Worm (Caenorhabditis elegans) whole organism, L1 larva: ENCODE measurements around the gene ZK470.6.
A peak's percentile ranks its signal among the peaks of the same experiment; 100 is the strongest.

Experiments
- C04F5.9 ChIP-seq: sonication (generic microtip); optimal IDR thresholded peaks from 2 replicates; lab custom pipeline; 2016; ENCODE audit warnings: missing genetic modification characterization, missing compliant biosample characterization
- C16A3.4 ChIP-seq: fragments of 150-350 bp; optimal IDR thresholded peaks from 2 replicates; lab custom pipeline; 2014; ENCODE audit warnings: missing biosample characterization, missing genetic modification characterization
- Y116A8C.19 ChIP-seq: sonication (generic microtip); optimal IDR thresholded peaks from 2 replicates; lab custom pipeline; 2016; ENCODE audit warnings: missing compliant biosample characterization, missing genetic modification characterization, borderline replicate concordance
- alr-1 ChIP-seq: fragments of 200-800 bp; sonication (Bioruptor generic); optimal IDR thresholded peaks from 2 replicates; lab custom pipeline; 2018; ENCODE audit warnings: borderline replicate concordance, mild to moderate bottlenecking, missing genetic modification characterization, missing compliant biosample characterization
- aly-2 ChIP-seq: fragments of 150-350 bp; optimal IDR thresholded peaks from 2 replicates; lab custom pipeline; 2014; ENCODE audit warnings: missing biosample characterization, missing genetic modification characterization
- ama-1 ChIP-seq: fragments of 150-350 bp; optimal IDR thresholded peaks from 2 replicates; lab custom pipeline; 2014
- ceh-63 ChIP-seq: fragments of 200-800 bp; sonication (Bioruptor generic); optimal IDR thresholded peaks from 2 replicates; lab custom pipeline; 2018; ENCODE audit warnings: mild to moderate bottlenecking, missing genetic modification characterization, missing compliant biosample characterization
- ceh-82 ChIP-seq, 3 experiments: fragments of 150-350 bp in 1 of 3; sonication (generic microtip) in 2 of 3; optimal IDR thresholded peaks; 2 replicates each; lab custom pipeline; 2014 to 2017; ENCODE audit warnings: missing biosample characterization in 3 of 3, missing genetic modification characterization in 3 of 3
- ceh-90 ChIP-seq: sonication (generic microtip); optimal IDR thresholded peaks from 2 replicates; lab custom pipeline; 2016; ENCODE audit warnings: missing genetic modification characterization, missing compliant biosample characterization
- ces-1 ChIP-seq: fragments of 150-350 bp; optimal IDR thresholded peaks from 2 replicates; lab custom pipeline; 2014; ENCODE audit warnings: missing biosample characterization, missing genetic modification reagents, missing genetic modification characterization
- dsc-1 ChIP-seq: sonication (generic microtip); optimal IDR thresholded peaks from 2 replicates; lab custom pipeline; 2016; ENCODE audit warnings: mild to moderate bottlenecking, missing genetic modification characterization, missing compliant biosample characterization
- efl-1 ChIP-seq, 4 experiments: fragments of 150-350 bp; optimal IDR thresholded peaks in 3 of 4; peaks in 1 of 4; 1 replicate in 1 of 4; 2 replicates in 3 of 4; lab custom pipeline; 2014; ENCODE audit warnings: missing biosample characterization in 2 of 4, missing genetic modification characterization in 2 of 4, missing genetic modification reagents in 2 of 4
- efl-3 ChIP-seq: fragments of 200-800 bp; sonication (Bioruptor generic); optimal IDR thresholded peaks from 2 replicates; lab custom pipeline; 2018; ENCODE audit warnings: mild to moderate bottlenecking, missing genetic modification characterization, missing compliant biosample characterization
- egl-13 ChIP-seq: sonication (generic microtip); optimal IDR thresholded peaks from 2 replicates; lab custom pipeline; 2016; ENCODE audit warnings: missing genotype, missing genetic modification reagents, missing genetic modification characterization, missing compliant biosample characterization
- elt-3 ChIP-seq, 6 experiments: fragments of 150-350 bp in 1 of 6; sonication (generic microtip); optimal IDR thresholded peaks; 2 replicates each; lab custom pipeline; 2017 to 2018; ENCODE audit warnings: missing biosample characterization in 6 of 6, missing genetic modification characterization in 6 of 6, inconsistent platforms in 1 of 6
- ets-5 ChIP-seq: fragments of 200-800 bp; sonication (Bioruptor generic); IDR thresholded peaks from 2 replicates; pipeline ENCODE4 v1.3.6; 2022; ENCODE audit warnings: missing genetic modification characterization, missing compliant biosample characterization
- fkh-4 ChIP-seq: sonication (generic microtip); optimal IDR thresholded peaks from 2 replicates; lab custom pipeline; 2016; ENCODE audit warnings: missing compliant biosample characterization, missing genetic modification characterization, borderline replicate concordance
- fkh-8 ChIP-seq: sonication (generic microtip); optimal IDR thresholded peaks from 2 replicates; lab custom pipeline; 2016; ENCODE audit warnings: mild to moderate bottlenecking, missing genetic modification characterization, missing compliant biosample characterization
- lin-35 ChIP-seq, 2 experiments: fragments of 150-350 bp; optimal IDR thresholded peaks; 2 replicates each; lab custom pipeline; 2014; ENCODE audit warnings: missing biosample characterization in 2 of 2, missing genetic modification characterization in 2 of 2, missing genetic modification reagents in 2 of 2
- lin-39 ChIP-seq: fragments of 150-350 bp; optimal IDR thresholded peaks from 2 replicates; lab custom pipeline; 2014; ENCODE audit warnings: missing biosample characterization, missing genetic modification reagents, missing genetic modification characterization
- lir-3 ChIP-seq: sonication (generic microtip); optimal IDR thresholded peaks from 2 replicates; lab custom pipeline; 2016; ENCODE audit warnings: mild to moderate bottlenecking, missing genetic modification characterization, moderate library complexity, missing compliant biosample characterization; ENCODE audit not compliant: poor library complexity
- lsy-2 ChIP-seq, 2 experiments: fragments of 150-350 bp; optimal IDR thresholded peaks; 2 replicates each; lab custom pipeline; 2014; ENCODE audit warnings: missing biosample characterization in 2 of 2, missing genetic modification characterization in 2 of 2
- mdl-1 ChIP-seq, 2 experiments: fragments of 150-350 bp; optimal IDR thresholded peaks; 2 replicates each; lab custom pipeline; 2014 to 2017; ENCODE audit warnings: missing biosample characterization in 2 of 2, missing genetic modification characterization in 2 of 2, inconsistent platforms in 1 of 2
- mep-1 ChIP-seq: fragments of 150-350 bp; optimal IDR thresholded peaks from 2 replicates; lab custom pipeline; 2014; ENCODE audit warnings: missing biosample characterization, missing genetic modification characterization
- nhr-11 ChIP-seq: fragments of 150-350 bp; optimal IDR thresholded peaks from 2 replicates; lab custom pipeline; 2014; ENCODE audit warnings: missing biosample characterization, missing genetic modification characterization
- nhr-12 ChIP-seq: sonication (generic microtip); optimal IDR thresholded peaks from 2 replicates; lab custom pipeline; 2017; ENCODE audit warnings: missing biosample characterization, missing genetic modification characterization
- nhr-71 ChIP-seq: sonication (generic microtip); optimal IDR thresholded peaks from 2 replicates; lab custom pipeline; 2016; ENCODE audit warnings: mild to moderate bottlenecking, missing genetic modification characterization, moderate library complexity, missing compliant biosample characterization
- nhr-77 ChIP-seq: fragments of 150-350 bp; optimal IDR thresholded peaks from 2 replicates; lab custom pipeline; 2014; ENCODE audit warnings: missing biosample characterization, missing genetic modification characterization
- nhr-84 ChIP-seq: sonication (generic microtip); optimal IDR thresholded peaks from 2 replicates; lab custom pipeline; 2017; ENCODE audit warnings: missing biosample characterization, missing genetic modification characterization
- nhr-85 ChIP-seq: sonication (generic microtip); peaks from one replicate; lab custom pipeline; 2016; ENCODE audit warnings: missing genetic modification characterization, inconsistent platforms, missing compliant biosample characterization
- nhr-90 ChIP-seq: sonication (generic microtip); optimal IDR thresholded peaks from 2 replicates; lab custom pipeline; 2016; ENCODE audit warnings: mild to moderate bottlenecking, missing genetic modification characterization, missing compliant biosample characterization; ENCODE audit not compliant: poor library complexity
- pax-3 ChIP-seq: fragments of 200-800 bp; sonication (Bioruptor generic); optimal IDR thresholded peaks from 2 replicates; lab custom pipeline; 2018; ENCODE audit warnings: mild to moderate bottlenecking, missing genetic modification characterization, moderate library complexity, missing compliant biosample characterization
- pqm-1 ChIP-seq: sonication (generic microtip); optimal IDR thresholded peaks from 3 replicates; lab custom pipeline; 2017; ENCODE audit warnings: missing biosample characterization, missing genetic modification characterization
- snu-23 ChIP-seq: sonication (generic microtip); optimal IDR thresholded peaks from 2 replicates; lab custom pipeline; 2016; ENCODE audit warnings: missing genetic modification characterization, missing compliant biosample characterization
- swsn-7 ChIP-seq: sonication (generic microtip); optimal IDR thresholded peaks from 2 replicates; lab custom pipeline; 2016; ENCODE audit warnings: missing genetic modification characterization, missing compliant biosample characterization
- tbx-2 ChIP-seq: sonication (generic microtip); optimal IDR thresholded peaks from 2 replicates; lab custom pipeline; 2016; ENCODE audit warnings: missing genetic modification characterization, missing compliant biosample characterization
- tlp-1 ChIP-seq: fragments of 150-350 bp; optimal IDR thresholded peaks from 2 replicates; lab custom pipeline; 2014; ENCODE audit warnings: missing biosample characterization, missing genetic modification characterization
- unc-30 ChIP-seq: sonication (generic microtip); optimal IDR thresholded peaks from 2 replicates; lab custom pipeline; 2017; ENCODE audit warnings: missing biosample characterization, missing genetic modification characterization
- unc-62 ChIP-seq: fragments of 150-350 bp; optimal IDR thresholded peaks from 2 replicates; lab custom pipeline; 2014; ENCODE audit warnings: missing biosample characterization, missing genetic modification reagents, missing genetic modification characterization
- unc-86 ChIP-seq: sonication (generic microtip); optimal IDR thresholded peaks from 2 replicates; lab custom pipeline; 2016; ENCODE audit warnings: missing genetic modification characterization, missing compliant biosample characterization
- zag-1 ChIP-seq: fragments of 150-350 bp; optimal IDR thresholded peaks from 2 replicates; lab custom pipeline; 2014; ENCODE audit warnings: missing biosample characterization, missing genetic modification characterization
- zip-4 ChIP-seq: fragments of 200-800 bp; sonication (Bioruptor generic); optimal IDR thresholded peaks from 2 replicates; lab custom pipeline; 2018; ENCODE audit warnings: mild to moderate bottlenecking, missing genetic modification characterization, moderate library complexity, missing compliant biosample characterization
- ztf-11 ChIP-seq, 2 experiments: sonication (generic microtip); optimal IDR thresholded peaks; 2 replicates each; lab custom pipeline; 2016 to 2017; ENCODE audit warnings: missing genetic modification characterization in 2 of 2, missing biosample characterization in 1 of 2, missing compliant biosample characterization in 1 of 2
- ztf-4 ChIP-seq: fragments of 150-350 bp; optimal IDR thresholded peaks from 2 replicates; lab custom pipeline; 2014; ENCODE audit warnings: missing biosample characterization, missing genetic modification characterization

The ZK470.6 gene

DNA sequence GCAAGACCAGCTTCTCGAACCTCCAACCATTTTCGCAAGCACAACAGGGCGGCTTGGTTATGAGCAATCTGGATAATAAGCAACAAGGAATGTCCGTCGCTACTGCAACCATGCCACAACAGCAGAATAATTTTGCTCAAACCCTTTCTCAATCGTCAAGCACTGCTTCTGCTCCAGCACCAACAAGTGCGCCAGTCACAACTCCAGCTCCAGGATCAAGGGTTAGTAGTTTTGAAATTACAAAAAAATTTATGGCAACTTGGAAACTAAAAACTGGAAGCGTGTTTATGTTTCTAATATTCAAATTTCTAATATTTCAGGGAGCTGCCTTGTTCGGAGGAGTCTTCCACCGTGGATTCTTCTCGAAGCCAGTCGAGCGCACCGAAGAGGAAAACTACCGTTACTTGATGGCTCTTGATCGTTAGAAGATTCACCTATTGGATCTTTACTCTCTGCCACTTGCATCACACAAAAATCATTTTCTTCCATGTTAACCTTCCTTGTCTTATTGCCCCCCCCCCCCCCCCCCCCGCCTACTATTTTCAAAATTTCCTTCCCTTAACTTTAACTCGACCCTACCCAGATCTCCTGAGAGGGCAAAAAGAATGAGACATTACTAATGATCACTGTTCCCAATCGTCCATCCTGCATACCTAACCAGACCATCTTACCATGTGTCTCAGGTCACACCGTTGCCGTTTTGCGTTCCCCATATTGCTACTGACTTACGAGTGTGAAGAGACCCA, 30.3 kb downstream of the ZK470.6 start:
- TF ChIP-seq lin-35 (GFP tag; optimal IDR thresholded peaks at IDR 0.05; lab: Kevin White, UChicago): no peak
- peak; percentile 12 for TF ChIP-seq nhr-71
- TF ChIP-seq fkh-4 (tag; lab: Kevin White, UChicago): no peak
- no peak for TF ChIP-seq egl-13 (tag; lab: Kevin White, UChicago)
- TF ChIP-seq tlp-1 (tag; lab: Kevin White, UChicago): no peak
- TF ChIP-seq efl-1 (optimal IDR thresholded peaks at IDR 0.05; lab: Kevin White, UChicago): no peak
- TF ChIP-seq efl-1 (GFP tag; optimal IDR thresholded peaks at IDR 0.05 in 1 of 2; lab: Kevin White, UChicago): peak in 1 of 2 experiments; percentile 73
- TF ChIP-seq zip-4 (GFP tag; lab: Kevin White, UChicago): peak; percentile 15
- TF ChIP-seq ztf-11 (tag; optimal IDR thresholded peaks at IDR 0.05; lab: Kevin White, UChicago): no peak
- TF ChIP-seq nhr-85 (tag; lab: Kevin White, UChicago): peak; percentile 53
- TF ChIP-seq dsc-1 (tag; lab: Kevin White, UChicago): peak; percentile 5

DNA sequence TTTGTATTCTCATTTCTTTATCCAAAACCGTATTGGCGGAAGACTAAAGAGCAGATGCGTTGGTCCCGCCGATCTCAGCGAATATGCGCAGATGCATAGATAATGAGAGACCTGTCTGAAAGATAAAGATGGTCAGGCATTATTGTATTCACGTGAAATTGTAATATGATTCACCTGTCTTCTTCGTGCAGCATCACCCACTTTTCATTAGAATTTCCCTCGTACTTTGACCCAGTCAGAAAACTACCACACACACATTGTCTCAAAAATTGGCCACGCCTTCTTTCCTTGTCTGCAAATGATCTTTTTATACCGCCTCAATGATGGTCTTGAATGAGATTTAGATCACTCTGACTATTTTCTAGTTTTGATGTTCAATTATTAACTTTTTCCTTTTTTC, 31.2 kb downstream of the ZK470.6 start:
- TF ChIP-seq ceh-63: peak; percentile 65
- no peak for TF ChIP-seq efl-3 (GFP tag; lab: Kevin White, UChicago)
- peak; percentile 74 for TF ChIP-seq nhr-85 (tag; lab: Kevin White, UChicago)

DNA sequence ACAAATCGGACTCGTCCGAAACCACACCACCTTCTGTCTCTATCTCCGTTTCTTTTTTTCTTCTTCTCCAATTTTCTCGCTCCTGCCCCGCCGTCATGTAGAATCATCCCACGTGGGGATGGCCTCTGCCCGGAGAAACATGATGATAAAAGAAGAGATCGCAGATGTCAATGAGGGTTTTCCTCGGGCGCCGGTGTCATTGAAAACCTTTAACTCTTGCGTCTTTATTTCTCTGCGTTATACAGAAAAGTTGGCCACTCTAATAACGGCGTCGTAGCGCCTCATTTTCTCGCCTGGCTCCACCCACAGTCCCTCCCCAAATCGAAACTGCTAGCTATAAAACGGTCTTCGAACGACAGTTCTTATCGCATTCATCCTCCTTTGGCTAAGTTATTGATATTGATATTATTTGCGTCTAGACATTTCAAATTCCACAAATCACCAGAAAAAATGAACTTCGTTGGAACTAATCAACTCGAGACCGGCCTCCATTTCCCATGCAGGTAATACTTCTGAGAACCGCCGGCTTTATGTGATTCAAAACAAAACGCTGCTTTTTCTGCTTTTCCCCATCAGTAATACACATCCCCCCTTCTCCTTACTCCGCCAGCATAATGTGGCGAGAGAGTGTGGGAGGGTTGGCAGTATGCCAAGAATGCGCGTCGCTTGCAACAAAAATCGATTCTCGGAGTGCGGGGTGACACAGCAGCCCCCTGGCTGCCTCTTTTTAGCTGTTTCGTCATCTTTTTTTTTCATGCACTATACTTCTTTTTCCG, 32.1 kb downstream of the ZK470.6 start:
- TF ChIP-seq snu-23 (peak; percentile 85), mep-1 (peak; percentile 66), ceh-90 (no peak), nhr-90 (peak; percentile 79), ces-1 (GFP tag; lab: Kevin White, UChicago) (no peak), efl-1 (optimal IDR thresholded peaks at IDR 0.05; lab: Kevin White, UChicago) (peak; percentile 2 to 22), efl-1 (GFP tag; optimal IDR thresholded peaks at IDR 0.05 in 1 of 2; lab: Kevin White, UChicago) (peak in 1 of 2 experiments; percentile 90), zag-1 (no peak), tbx-2 (peak; percentile 79), ceh-63 (no peak), C16A3.4 (tag; lab: Kevin White, UChicago) (peak; percentile 76), C04F5.9 (tag; lab: Kevin White, UChicago) (no peak), nhr-85 (tag; lab: Kevin White, UChicago) (peak; percentile 86), lin-39 (tag; lab: Kevin White, UChicago) (peak; percentile 29), lin-35 (GFP tag; optimal IDR thresholded peaks at IDR 0.05; lab: Kevin White, UChicago) (peak; percentile 43 to 60), ceh-82 (tag; optimal IDR thresholded peaks at IDR 0.05; lab: Kevin White, UChicago) (peak; percentile 40 to 58 (median 58)), pqm-1 (tag; lab: Kevin White, UChicago) (no peak), tlp-1 (tag; lab: Kevin White, UChicago) (no peak), mdl-1 (tag; optimal IDR thresholded peaks at IDR 0.05; lab: Kevin White, UChicago) (peak; percentile 48 to 99), nhr-84 (tag; lab: Kevin White, UChicago) (peak; percentile 9), lir-3 (peak; percentile 8), fkh-8 (tag; lab: Kevin White, UChicago) (peak; percentile 87), elt-3 (tag; optimal IDR thresholded peaks at IDR 0.05; lab: Kevin White, UChicago) (peak in 2 of 6 experiments; percentile 39 to 83), ama-1 (lab: Kevin White, UChicago) (peak; percentile 70), ztf-4 (tag; lab: Kevin White, UChicago) (peak; percentile 24), alr-1 (tag; lab: Kevin White, UChicago) (no peak), unc-30 (tag; lab: Kevin White, UChicago) (no peak), nhr-77 (tag; lab: Kevin White, UChicago) (peak; percentile 82), egl-13 (tag; lab: Kevin White, UChicago) (peak; percentile 52), lsy-2 (tag; optimal IDR thresholded peaks at IDR 0.05; lab: Kevin White, UChicago) (peak; percentile 11 to 76), nhr-11 (no peak), unc-62 (no peak), ets-5 (GFP tag; lab: Robert Waterston, UW) (0 out of 2 replicates have a peak, but pooled peaks have one; percentile 14), aly-2 (no peak), unc-86 (tag; lab: Kevin White, UChicago) (peak; percentile 69), pax-3 (tag; lab: Kevin White, UChicago) (peak; percentile 19), swsn-7 (tag; lab: Kevin White, UChicago) (peak; percentile 64), Y116A8C.19 (no peak), nhr-12 (tag; lab: Kevin White, UChicago) (no peak)
